Fruit fly (Drosophila melanogaster) whole organism, embryonic: Measurements from ENCODE around the gene Gcna.
A peak's percentile ranks its signal among the peaks of the same experiment; 100 is the strongest.

ENCODE experiments used
- Bteb2 ChIP-seq: fragments of 200-800 bp; sonication (Bioruptor generic); optimal IDR thresholded peaks from 2 replicates; lab custom pipeline; 2016; ENCODE audit warnings: missing biosample characterization, missing genetic modification characterization
- CG10267 ChIP-seq: fragments of 200-800 bp; sonication (Bioruptor generic); optimal IDR thresholded peaks from 2 replicates; lab custom pipeline; 2018; ENCODE audit warnings: missing biosample characterization, mild to moderate bottlenecking, missing genetic modification characterization, moderate library complexity
- CG10321 ChIP-seq: fragments of 200-800 bp; sonication (Bioruptor generic); IDR thresholded peaks from 2 replicates; pipeline ENCODE4 v1.3.6; 2022; ENCODE audit warnings: missing biosample characterization, missing genetic modification characterization
- CG11085 ChIP-seq: fragments of 200-800 bp; sonication (Bioruptor generic); IDR thresholded peaks from 2 replicates; pipeline ENCODE4 v1.3.6; 2022; ENCODE audit warnings: missing biosample characterization, missing genetic modification characterization
- CG12769 ChIP-seq: fragments of 200-800 bp; sonication (Bioruptor generic); optimal IDR thresholded peaks from 2 replicates; lab custom pipeline; 2019; ENCODE audit warnings: missing biosample characterization, mild to moderate bottlenecking, missing genetic modification characterization, moderate library complexity
- CG1602 ChIP-seq: fragments of 200-800 bp; sonication (Bioruptor generic); optimal IDR thresholded peaks from 3 replicates; lab custom pipeline; 2016; ENCODE audit warnings: missing biosample characterization, missing genetic modification characterization
- CG17186 ChIP-seq: fragments of 200-800 bp; sonication (Bioruptor generic); optimal IDR thresholded peaks from 3 replicates; lab custom pipeline; 2017; ENCODE audit warnings: missing biosample characterization, missing genetic modification reagents, missing genetic modification characterization
- CG17912 ChIP-seq: fragments of 200-800 bp; sonication (Bioruptor generic); optimal IDR thresholded peaks from 2 replicates; lab custom pipeline; 2018; ENCODE audit warnings: missing biosample characterization, mild to moderate bottlenecking, missing genetic modification characterization
- CG30431 ChIP-seq: fragments of 200-800 bp; sonication (Bioruptor generic); optimal IDR thresholded peaks from 2 replicates; lab custom pipeline; 2017; ENCODE audit warnings: missing biosample characterization, missing genetic modification characterization
- CG3065 ChIP-seq: fragments of 200-800 bp; sonication (Bioruptor generic); optimal IDR thresholded peaks from 2 replicates; lab custom pipeline; 2016; ENCODE audit warnings: missing biosample characterization, missing genetic modification characterization
- CG4424 ChIP-seq: fragments of 200-800 bp; sonication (Bioruptor generic); optimal IDR thresholded peaks from 3 replicates; lab custom pipeline; 2016; ENCODE audit warnings: missing biosample characterization, missing genetic modification characterization
- CG4707 ChIP-seq: fragments of 200-800 bp; sonication (Bioruptor generic); optimal IDR thresholded peaks from 2 replicates; lab custom pipeline; 2018; ENCODE audit warnings: missing biosample characterization, mild to moderate bottlenecking, missing genetic modification characterization, moderate library complexity
- CG6272 ChIP-seq: fragments of 200-800 bp; sonication (Bioruptor generic); IDR thresholded peaks from 2 replicates; pipeline ENCODE4 v1.3.6; 2022; ENCODE audit warnings: missing biosample characterization, missing genetic modification characterization
- CG6689 ChIP-seq: fragments of 200-800 bp; sonication (Bioruptor generic); IDR thresholded peaks from 2 replicates; pipeline ENCODE4 v1.3.6; 2022; ENCODE audit warnings: missing biosample characterization, missing genetic modification characterization
- CG8290 ChIP-seq, 3 experiments: fragments of 200-800 bp; sonication (Bioruptor generic); optimal IDR thresholded peaks; 2 replicates each; lab custom pipeline; 2016 to 2019; ENCODE audit warnings: missing biosample characterization in 3 of 3, missing genetic modification characterization in 3 of 3, mild to moderate bottlenecking in 2 of 3, moderate library complexity in 1 of 3
- CG8478 ChIP-seq: fragments of >200 bp; optimal IDR thresholded peaks from 2 replicates; lab custom pipeline; 2018
- CG9609 ChIP-seq: fragments of 200-800 bp; sonication (Bioruptor generic); optimal IDR thresholded peaks from 3 replicates; lab custom pipeline; 2016; ENCODE audit warnings: missing biosample characterization, missing genetic modification characterization
- D19B ChIP-seq: fragments of 200-800 bp; sonication (Bioruptor generic); optimal IDR thresholded peaks from 2 replicates; lab custom pipeline; 2017; ENCODE audit warnings: missing biosample characterization, mild to moderate bottlenecking, missing genetic modification characterization
- Deaf1 ChIP-seq: fragments of 200-800 bp; optimal IDR thresholded peaks from 3 replicates; lab custom pipeline; 2019; ENCODE audit warnings: missing biosample characterization, mild to moderate bottlenecking, missing genetic modification characterization, moderate library complexity
- Drgx ChIP-seq: fragments of 200-800 bp; sonication (Bioruptor generic); IDR thresholded peaks from 2 replicates; pipeline ENCODE4 v1.3.6; 2022; ENCODE audit warnings: missing biosample characterization, missing genetic modification characterization
- E2f1 ChIP-seq: fragments of 200-800 bp; sonication (Bioruptor generic); IDR thresholded peaks from 2 replicates; pipeline ENCODE4 v1.3.6; 2022; ENCODE audit warnings: missing biosample characterization, missing genetic modification characterization
- Elba2 ChIP-seq: fragments of 200-800 bp; sonication (Bioruptor generic); optimal IDR thresholded peaks from 3 replicates; lab custom pipeline; 2016; ENCODE audit warnings: missing biosample characterization, missing genetic modification characterization
- H2.0 ChIP-seq: fragments of 200-800 bp; sonication (Bioruptor generic); IDR thresholded peaks from 2 replicates; pipeline ENCODE4 v1.3.6; 2022; ENCODE audit warnings: missing biosample characterization, missing genetic modification characterization
- Hmr ChIP-seq: fragments of 200-800 bp; sonication (Bioruptor generic); optimal IDR thresholded peaks from 3 replicates; lab custom pipeline; 2017; ENCODE audit warnings: mild to moderate bottlenecking, missing biosample characterization, missing genetic modification reagents, missing genetic modification characterization
- Lhr ChIP-seq: fragments of 200-800 bp; sonication (Bioruptor generic); optimal IDR thresholded peaks from 3 replicates; lab custom pipeline; 2017; ENCODE audit warnings: mild to moderate bottlenecking, missing biosample characterization, missing genetic modification reagents, missing genetic modification characterization
- MESR4 ChIP-seq: fragments of 200-800 bp; sonication (Bioruptor generic); optimal IDR thresholded peaks from 2 replicates; lab custom pipeline; 2018; ENCODE audit warnings: missing biosample characterization, mild to moderate bottlenecking, missing genetic modification characterization, moderate library complexity
- Myb ChIP-seq: fragments of 200-800 bp; sonication (Bioruptor generic); optimal IDR thresholded peaks from 2 replicates; lab custom pipeline; 2016; ENCODE audit warnings: missing biosample characterization, missing genetic modification characterization
- Pdp1 ChIP-seq, 2 experiments: fragments of 200-800 bp; sonication (Bioruptor generic); optimal IDR thresholded peaks; 3 replicates each; lab custom pipeline; 2016; ENCODE audit warnings: missing biosample characterization in 2 of 2, missing genetic modification characterization in 2 of 2, mild to moderate bottlenecking in 1 of 2, moderate library complexity in 1 of 2
- Rfx ChIP-seq: fragments of 200-800 bp; sonication (Bioruptor generic); IDR thresholded peaks from 2 replicates; pipeline ENCODE4 v1.3.6; 2022; ENCODE audit warnings: missing biosample characterization, missing genetic modification characterization
- Rx ChIP-seq: fragments of 200-800 bp; sonication (Bioruptor generic); IDR thresholded peaks from 2 replicates; pipeline ENCODE4 v1.3.6; 2022; ENCODE audit warnings: missing biosample characterization, missing genetic modification characterization
- Scr ChIP-seq: fragments of 200-800 bp; sonication (Bioruptor generic); IDR thresholded peaks from 2 replicates; pipeline ENCODE4 v1.3.6; 2022; ENCODE audit warnings: missing biosample characterization, missing genetic modification characterization; ENCODE audit not compliant: partially characterized antibody
- Sry-δ ChIP-seq: fragments of 200-800 bp; sonication (Bioruptor generic); optimal IDR thresholded peaks from 2 replicates; lab custom pipeline; 2016; ENCODE audit warnings: missing biosample characterization, missing genetic modification characterization
- YL-1 ChIP-seq: fragments of 200-800 bp; sonication (Bioruptor generic); optimal IDR thresholded peaks from 3 replicates; lab custom pipeline; 2017; ENCODE audit warnings: missing biosample characterization, mild to moderate bottlenecking, missing genetic modification characterization
- abd-A ChIP-seq: fragments of 200-800 bp; sonication (Bioruptor generic); optimal IDR thresholded peaks from 3 replicates; lab custom pipeline; 2019; ENCODE audit warnings: missing biosample characterization, mild to moderate bottlenecking, missing genetic modification characterization, moderate library complexity
- ap ChIP-seq: fragments of 200-800 bp; sonication (Bioruptor generic); IDR thresholded peaks from 2 replicates; pipeline ENCODE4 v1.3.6; 2022; ENCODE audit warnings: missing biosample characterization, missing genetic modification characterization
- emc ChIP-seq: fragments of 200-800 bp; sonication (Bioruptor generic); optimal IDR thresholded peaks from 2 replicates; lab custom pipeline; 2016; ENCODE audit warnings: missing biosample characterization, missing genetic modification characterization
- ems ChIP-seq: fragments of 200-800 bp; sonication (Bioruptor generic); optimal IDR thresholded peaks from 3 replicates; lab custom pipeline; 2016; ENCODE audit warnings: missing biosample characterization, missing genetic modification characterization
- eve ChIP-seq, 2 experiments: fragments of >200 bp; optimal IDR thresholded peaks; 2 replicates each; lab custom pipeline; 2017; ENCODE audit warnings: missing biosample characterization in 2 of 2, missing genetic modification characterization in 2 of 2
- eyg ChIP-seq: fragments of 200-800 bp; sonication (Bioruptor generic); optimal IDR thresholded peaks from 3 replicates; lab custom pipeline; 2016; ENCODE audit warnings: missing biosample characterization, missing genetic modification characterization
- fd102C ChIP-seq: fragments of 200-800 bp; sonication (Bioruptor generic); optimal IDR thresholded peaks from 2 replicates; lab custom pipeline; 2018; ENCODE audit warnings: missing biosample characterization, mild to moderate bottlenecking, missing genetic modification characterization, moderate library complexity
- fd96Cb ChIP-seq: fragments of 200-800 bp; sonication (Bioruptor generic); optimal IDR thresholded peaks from 2 replicates; lab custom pipeline; 2018; ENCODE audit warnings: missing biosample characterization, mild to moderate bottlenecking, missing genetic modification characterization, moderate library complexity
- fru ChIP-seq: fragments of >200 bp; optimal IDR thresholded peaks from 2 replicates; lab custom pipeline; 2017
- grn ChIP-seq: fragments of 200-800 bp; sonication (Bioruptor generic); optimal IDR thresholded peaks from 3 replicates; lab custom pipeline; 2017; ENCODE audit warnings: missing biosample characterization, missing genetic modification characterization
- gt ChIP-seq: fragments of 200-800 bp; sonication (Bioruptor generic); IDR thresholded peaks from 2 replicates; pipeline ENCODE4 v1.3.6; 2022; ENCODE audit warnings: missing biosample characterization, missing genetic modification characterization
- hbn ChIP-seq: fragments of 200-800 bp; sonication (Bioruptor generic); IDR thresholded peaks from 2 replicates; pipeline ENCODE4 v1.3.6; 2022; ENCODE audit warnings: missing biosample characterization, missing genetic modification characterization; ENCODE audit not compliant: partially characterized antibody
- hth ChIP-seq: fragments of >200 bp; optimal IDR thresholded peaks from 2 replicates; lab custom pipeline; 2017; ENCODE audit warnings: inconsistent platforms
- lilli ChIP-seq: fragments of 200-800 bp; sonication (Bioruptor generic); optimal IDR thresholded peaks from 3 replicates; lab custom pipeline; 2016; ENCODE audit warnings: missing biosample characterization, missing genetic modification characterization
- mirr ChIP-seq: fragments of 200-800 bp; sonication (Bioruptor generic); optimal IDR thresholded peaks from 3 replicates; lab custom pipeline; 2018; ENCODE audit warnings: missing biosample characterization, mild to moderate bottlenecking, missing genetic modification characterization
- sd ChIP-seq: fragments of 200-800 bp; sonication (Bioruptor generic); optimal IDR thresholded peaks from 3 replicates; lab custom pipeline; 2018; ENCODE audit warnings: missing biosample characterization, mild to moderate bottlenecking, missing genetic modification characterization, moderate library complexity
- seq ChIP-seq: fragments of 200-800 bp; sonication (Bioruptor generic); IDR thresholded peaks from 2 replicates; pipeline ENCODE4 v1.3.6; 2022; ENCODE audit warnings: missing biosample characterization, missing genetic modification characterization
- sob ChIP-seq: fragments of 200-800 bp; sonication (Bioruptor generic); IDR thresholded peaks from 2 replicates; pipeline ENCODE4 v1.3.6; 2022; ENCODE audit warnings: missing biosample characterization, missing genetic modification characterization
- ttk ChIP-seq: fragments of 200-800 bp; sonication (Bioruptor generic); IDR thresholded peaks from 2 replicates; pipeline ENCODE4 v2.1.2; 2022; ENCODE audit warnings: missing biosample characterization, missing genetic modification characterization

Gene Gcna

dm6 chrX:1889926-1890325, 24.3 kb upstream of the Gcna start, which contains the start of the genes trr and mRpL16 (continued):
- TF ChIP-seq abd-A (tag; lab: Kevin White, UChicago): no peak
- TF ChIP-seq CG30431 (GFP tag; lab: Kevin White, UChicago): no peak
- no peak for TF ChIP-seq CG8478 (lab: Kevin White, UChicago)
- peak; percentile 86 for TF ChIP-seq YL-1 (GFP tag; lab: Kevin White, UChicago)
- TF ChIP-seq CG3065: no peak
- TF ChIP-seq lilli (GFP tag; lab: Kevin White, UChicago): peak; percentile 49
- TF ChIP-seq mirr (GFP tag; lab: Kevin White, UChicago): peak; percentile 40
- no peak for TF ChIP-seq ems (GFP tag; lab: Kevin White, UChicago)
- no peak for TF ChIP-seq Drgx (GFP tag; lab: Robert Waterston, UW)
- peak; percentile 22 for TF ChIP-seq CG9609 (GFP tag; lab: Kevin White, UChicago)
- TF ChIP-seq grn (GFP tag; lab: Kevin White, UChicago): no peak
- TF ChIP-seq ap (GFP tag; lab: Robert Waterston, UW): no peak
- no peak for TF ChIP-seq eyg (GFP tag; lab: Kevin White, UChicago)
- peak; percentile 60 for TF ChIP-seq CG10267 (tag; lab: Kevin White, UChicago)
- no peak for TF ChIP-seq CG11085 (GFP tag; lab: Robert Waterston, UW)
- TF ChIP-seq emc (GFP tag; lab: Kevin White, UChicago): no peak
- TF ChIP-seq Bteb2 (GFP tag; lab: Kevin White, UChicago): no peak
- TF ChIP-seq hth (lab: Kevin White, UChicago): no peak
- TF ChIP-seq Deaf1 (tag; lab: Kevin White, UChicago): no peak
- TF ChIP-seq gt (GFP tag; lab: Robert Waterston, UW): no peak
- TF ChIP-seq CG4424 (GFP tag; lab: Kevin White, UChicago): no peak
- peak; percentile 76 for TF ChIP-seq hbn (GFP tag; lab: Robert Waterston, UW)
- TF ChIP-seq CG1602 (GFP tag; lab: Kevin White, UChicago): no peak
- no peak for TF ChIP-seq Lhr (GFP tag; lab: Kevin White, UChicago)
- TF ChIP-seq Rfx (GFP tag; lab: Robert Waterston, UW): peak; percentile 58
- TF ChIP-seq sob: peak; percentile 40; the same call in 1 of the 2 replicates
- TF ChIP-seq CG8290 (GFP tag; optimal IDR thresholded peaks at IDR 0.05; lab: Kevin White, UChicago): no peak
- no peak for TF ChIP-seq CG8290 (tag; optimal IDR thresholded peaks at IDR 0.05; lab: Kevin White, UChicago)
- no peak for TF ChIP-seq Rx
- peak; percentile 18 for TF ChIP-seq Myb (GFP tag; lab: Kevin White, UChicago)
- no peak for TF ChIP-seq fru (lab: Kevin White, UChicago)
- TF ChIP-seq eve (GFP tag; optimal IDR thresholded peaks at IDR 0.05; lab: Kevin White, UChicago): no peak
- no peak for TF ChIP-seq E2f1
- TF ChIP-seq Elba2 (GFP tag; lab: Kevin White, UChicago): no peak
- TF ChIP-seq ttk (GFP tag; lab: Robert Waterston, UW): no peak
- TF ChIP-seq Sry-δ (GFP tag; lab: Kevin White, UChicago): peak; percentile 80
- TF ChIP-seq fd96Cb (tag; lab: Kevin White, UChicago): no peak
- TF ChIP-seq Hmr (GFP tag; lab: Kevin White, UChicago): no peak
- no peak for TF ChIP-seq D19B (GFP tag; lab: Kevin White, UChicago)
- TF ChIP-seq Pdp1 (GFP tag; optimal IDR thresholded peaks at IDR 0.05; lab: Kevin White, UChicago): peak; percentile 34 to 85
- no peak for TF ChIP-seq CG4707
- TF ChIP-seq CG12769 (tag; lab: Kevin White, UChicago): no peak
- peak; percentile 32 for TF ChIP-seq CG17186 (GFP tag; lab: Kevin White, UChicago)
- TF ChIP-seq CG6689 (GFP tag; lab: Robert Waterston, UW): 0 out of 2 replicates have a peak, but pooled peaks have one; percentile 36
- 0 out of 2 replicates have a peak, but pooled peaks have one; percentile 37 for TF ChIP-seq H2.0 (GFP tag; lab: Robert Waterston, UW)
- no peak for TF ChIP-seq CG10321
- TF ChIP-seq fd102C (GFP tag; lab: Kevin White, UChicago): no peak
- TF ChIP-seq MESR4 (GFP tag; lab: Kevin White, UChicago): peak; percentile 45
- TF ChIP-seq CG6272 (GFP tag; lab: Robert Waterston, UW): peak; percentile 45; the same call in 1 of the 2 replicates
- no peak for TF ChIP-seq sd (tag; lab: Kevin White, UChicago)
- peak; percentile 30 for TF ChIP-seq CG17912 (GFP tag; lab: Kevin White, UChicago)
- TF ChIP-seq Scr: peak; percentile 83
- peak; percentile 56; the same call in 1 of the 2 replicates for TF ChIP-seq seq
